Fruit fly (Drosophila melanogaster): ENCODE measurements around the gene Cpsf73.

- no peak for TF ChIP-seq CG8301 (tag; optimal IDR thresholded peaks at IDR 0.05)
- TF ChIP-seq CG10348 (GFP tag; IDR thresholded peaks at IDR 0.05) = no peak
- TF ChIP-seq CG4496 (GFP tag; IDR thresholded peaks at IDR 0.05) = no peak
Measured at dm6 chr3R:18705150-18705549, 41.8 kb upstream of the Cpsf73 start, which contains the start of the genes ChAT and VAChT.
